Worm (Caenorhabditis elegans): ENCODE results near the gene his-73.

DNA sequence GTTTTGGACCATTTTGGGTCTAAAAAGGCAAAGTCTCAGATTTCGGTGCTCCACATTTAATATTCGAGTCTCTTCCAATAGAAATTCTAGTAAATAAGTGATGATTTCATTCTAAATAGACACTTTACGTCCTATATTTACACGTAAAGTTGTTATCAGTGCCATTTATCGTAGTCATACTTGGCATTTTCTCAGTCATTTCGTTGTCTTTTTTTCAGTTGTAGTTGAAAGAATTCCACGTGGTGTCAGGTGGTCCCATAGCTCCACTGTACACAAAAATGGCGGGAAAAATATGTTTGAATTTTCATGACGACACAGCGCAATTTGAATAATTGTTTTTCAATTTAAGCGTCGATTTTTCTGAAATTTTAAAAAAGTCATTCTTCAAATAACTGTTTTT is 6.9 kb downstream of the his-73 start:
- TF ChIP-seq tra-4 (tag; optimal IDR thresholded peaks at IDR 0.05) (no peak), F13C5.2 (tag; optimal IDR thresholded peaks at IDR 0.05) (no peak), ama-1 (optimal IDR thresholded peaks at IDR 0.05) (no peak), aly-1 (tag; optimal IDR thresholded peaks at IDR 0.05) (no peak), ets-7 (tag; optimal IDR thresholded peaks at IDR 0.05) (no peak), ceh-36 (tag; optimal IDR thresholded peaks at IDR 0.05) (no peak), hmg-4 (GFP tag; optimal IDR thresholded peaks at IDR 0.05) (no peak), ceh-13 (GFP tag; optimal IDR thresholded peaks at IDR 0.05) (no peak)

All from whole organism, early embryonic.